Worm (Caenorhabditis elegans): ENCODE data around the gene srx-7.

Gene srx-7

DNA sequence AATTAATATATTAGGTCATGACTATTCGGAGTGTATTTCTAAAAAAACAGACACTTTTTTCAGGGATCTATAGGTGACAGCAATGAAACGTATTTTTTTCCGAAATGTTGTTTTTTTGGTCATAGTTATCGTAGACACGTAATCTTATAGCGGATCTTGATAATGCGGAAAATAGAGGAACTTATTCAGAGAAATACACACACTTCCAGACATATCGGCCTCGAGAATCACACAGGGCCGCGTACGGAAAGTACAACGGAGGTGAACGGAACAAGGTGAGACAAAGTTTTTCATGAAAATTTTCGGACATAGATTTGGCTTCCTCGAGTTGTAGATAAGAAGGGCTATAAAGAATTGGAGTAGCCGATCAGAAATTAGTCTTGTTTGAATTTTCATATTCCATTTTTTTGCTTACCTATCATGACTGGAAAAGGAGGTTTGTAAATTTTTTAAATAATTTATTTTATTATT, 20.9 kb upstream of the srx-7 start, which contains the start of gene nhr-155:
nhr-155 (plus strand) TSS at position 421 of the 471 bp plus-strand sequence.
- TF ChIP-seq snpc-4 (tag; optimal IDR thresholded peaks at IDR 0.05) (no peak), elt-1 (tag; optimal IDR thresholded peaks at IDR 0.05; ENCODE audit: borderline replicate concordance, insufficient read depth) (peak; percentile 77)

ce11 chrV:541470-541869, 18.5 kb upstream of the srx-7 start:
- no peak for TF ChIP-seq sptf-1 (tag; optimal IDR thresholded peaks at IDR 0.05)
- no peak for TF ChIP-seq lin-32 (GFP tag; optimal IDR thresholded peaks at IDR 0.05)
- no peak for TF ChIP-seq pha-4 (tag; optimal IDR thresholded peaks at IDR 0.05)
- TF ChIP-seq tbx-8 (GFP tag; optimal IDR thresholded peaks at IDR 0.05): no peak
- no peak for TF ChIP-seq bed-3 (GFP tag; optimal IDR thresholded peaks at IDR 0.05)
- TF ChIP-seq mep-1 (tag; optimal IDR thresholded peaks at IDR 0.05): no peak
- TF ChIP-seq ztf-11 (tag; optimal IDR thresholded peaks at IDR 0.05): no peak
- TF ChIP-seq lin-13 (tag; optimal IDR thresholded peaks at IDR 0.05): no peak
- no peak for TF ChIP-seq hlh-1 (tag; optimal IDR thresholded peaks at IDR 0.05)
- TF ChIP-seq zip-8 (tag; optimal IDR thresholded peaks at IDR 0.05): no peak
- no peak for TF ChIP-seq flh-1 (GFP tag; optimal IDR thresholded peaks at IDR 0.05)

DNA sequence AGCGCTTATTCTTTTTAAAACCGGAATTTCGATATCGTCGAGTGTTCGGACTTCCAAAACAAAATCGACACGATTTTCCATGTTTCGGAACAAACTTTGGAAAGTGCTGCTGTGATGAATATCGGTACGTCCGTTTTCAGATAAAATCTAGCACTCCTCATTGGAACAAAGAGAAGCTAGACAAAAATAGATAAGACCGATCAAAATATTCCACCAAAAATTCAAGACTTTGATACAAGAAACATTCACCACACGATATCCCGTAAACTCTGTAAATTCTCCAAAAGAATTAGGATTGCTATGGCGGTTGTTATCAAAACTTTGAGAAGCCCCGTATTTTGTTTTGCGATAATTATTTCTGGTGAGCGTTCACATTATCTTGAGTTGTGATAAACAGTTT, 16.8 kb upstream of the srx-7 start, which contains the start of gene C14C6.3:
C14C6.3 (plus strand) TSS at position 301 of the 400 bp plus-strand sequence.
- TF ChIP-seq ceh-43 (GFP tag; optimal IDR thresholded peaks at IDR 0.05): no peak
- no peak for TF ChIP-seq nhr-12 (tag; optimal IDR thresholded peaks at IDR 0.05)
- TF ChIP-seq snpc-4 (tag; optimal IDR thresholded peaks at IDR 0.05): no peak
- no peak for TF ChIP-seq mep-1 (tag; optimal IDR thresholded peaks at IDR 0.05)
- TF ChIP-seq ceh-83 (GFP tag; optimal IDR thresholded peaks at IDR 0.05): no peak
- TF ChIP-seq lin-13 (tag; optimal IDR thresholded peaks at IDR 0.05): no peak
- TF ChIP-seq cnd-1 (tag; optimal IDR thresholded peaks at IDR 0.05): no peak
- TF ChIP-seq lin-32 (GFP tag; optimal IDR thresholded peaks at IDR 0.05): no peak

DNA sequence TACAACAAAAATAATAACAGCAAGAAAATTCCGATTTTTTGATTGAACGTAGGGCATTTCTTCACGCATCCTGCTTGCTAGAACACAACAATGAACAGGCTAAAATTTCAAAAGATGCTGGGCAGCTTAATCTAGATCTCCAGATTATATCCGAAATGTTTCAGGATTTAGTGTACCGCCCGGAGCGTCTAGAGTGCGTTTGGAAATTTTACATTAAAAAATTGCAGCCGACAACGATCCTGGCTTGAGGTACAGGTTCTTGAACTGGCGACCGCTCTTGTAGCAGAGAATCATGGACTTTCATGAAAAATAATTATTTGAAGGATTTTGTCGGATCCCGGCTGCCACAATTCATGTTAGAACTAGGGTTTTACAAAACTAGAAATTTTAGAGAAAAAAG, 12.0 kb upstream of the srx-7 start, which contains the start of gene C14C6.6:
C14C6.6 (minus strand) TSS at position 101 of the 400 bp plus-strand sequence.
- TF ChIP-seq ceh-39 (tag; optimal IDR thresholded peaks at IDR 0.05): no peak
- TF ChIP-seq ztf-11 (tag; optimal IDR thresholded peaks at IDR 0.05): no peak
- no peak for TF ChIP-seq nhr-12 (tag; optimal IDR thresholded peaks at IDR 0.05)
- TF ChIP-seq lin-32 (GFP tag; optimal IDR thresholded peaks at IDR 0.05): no peak
- no peak for TF ChIP-seq ceh-83 (GFP tag; optimal IDR thresholded peaks at IDR 0.05)
- TF ChIP-seq elt-1 (tag; optimal IDR thresholded peaks at IDR 0.05; ENCODE audit: borderline replicate concordance, insufficient read depth): no peak
- no peak for TF ChIP-seq ham-2 (GFP tag; optimal IDR thresholded peaks at IDR 0.05)
- TF ChIP-seq tbx-8 (GFP tag; optimal IDR thresholded peaks at IDR 0.05): no peak
- no peak for TF ChIP-seq mab-5 (tag; optimal IDR thresholded peaks at IDR 0.05)

ce11 chrV:552406-552805, 7.6 kb upstream of the srx-7 start:
- no peak for TF ChIP-seq tbx-8 (GFP tag; optimal IDR thresholded peaks at IDR 0.05)
- TF ChIP-seq M03D4.4 (tag; optimal IDR thresholded peaks at IDR 0.05): no peak
- TF ChIP-seq unc-39 (tag; optimal IDR thresholded peaks at IDR 0.05): no peak
- TF ChIP-seq unc-120 (tag; optimal IDR thresholded peaks at IDR 0.05; ENCODE audit: poor library complexity, severe bottlenecking): no peak
- no peak for TF ChIP-seq nhr-2 (tag; optimal IDR thresholded peaks at IDR 0.05)
- TF ChIP-seq mep-1 (tag; optimal IDR thresholded peaks at IDR 0.05): no peak
- no peak for TF ChIP-seq mls-2 (tag; optimal IDR thresholded peaks at IDR 0.05)
- no peak for TF ChIP-seq ces-1 (GFP tag; optimal IDR thresholded peaks at IDR 0.05)
- TF ChIP-seq hlh-1 (tag; optimal IDR thresholded peaks at IDR 0.05): no peak
- no peak for TF ChIP-seq ceh-39 (tag; optimal IDR thresholded peaks at IDR 0.05)
- TF ChIP-seq snpc-4 (tag; optimal IDR thresholded peaks at IDR 0.05): no peak

ce11 chrV:553067-553466, 6.9 kb upstream of the srx-7 start, which contains the start of gene C14C6.8:
TSS of gene C14C6.8 (minus strand) at chrV:553167.
- no peak for TF ChIP-seq ceh-43 (GFP tag; optimal IDR thresholded peaks at IDR 0.05)
- TF ChIP-seq mep-1 (tag; optimal IDR thresholded peaks at IDR 0.05): no peak
- no peak for TF ChIP-seq lsy-2 (tag; optimal IDR thresholded peaks at IDR 0.05)
- TF ChIP-seq ceh-39 (tag; optimal IDR thresholded peaks at IDR 0.05): no peak
- no peak for TF ChIP-seq sptf-1 (tag; optimal IDR thresholded peaks at IDR 0.05)
- no peak for TF ChIP-seq nhr-12 (tag; optimal IDR thresholded peaks at IDR 0.05)
- no peak for TF ChIP-seq mls-2 (tag; optimal IDR thresholded peaks at IDR 0.05)
- no peak for TF ChIP-seq ham-2 (GFP tag; optimal IDR thresholded peaks at IDR 0.05)
- TF ChIP-seq hlh-1 (tag; optimal IDR thresholded peaks at IDR 0.05): no peak
